Worm (Caenorhabditis elegans) whole organism, L4 larva: ENCODE measurements around the gene F13H10.5.

Experiments
- F26F4.8 ChIP-seq: fragments of 200-800 bp; sonication (Bioruptor generic); conservative IDR thresholded peaks from 2 replicates; pipeline ENCODE4 v1.3.6; 2022; ENCODE audit warnings: missing genetic modification characterization, missing compliant biosample characterization
- hlh-30 ChIP-seq: sonication (generic microtip); optimal IDR thresholded peaks from 2 replicates; lab custom pipeline; 2017; ENCODE audit warnings: antibody characterized with exemption, mild to moderate bottlenecking, missing genetic modification characterization, missing compliant biosample characterization; ENCODE audit not compliant: insufficient read depth
- nhr-25 ChIP-seq: sonication (generic microtip); optimal IDR thresholded peaks from 2 replicates; lab custom pipeline; 2017; ENCODE audit warnings: missing genetic modification characterization, mild to moderate bottlenecking, missing compliant biosample characterization, antibody characterized with exemption, moderate library complexity, borderline replicate concordance; ENCODE audit not compliant: insufficient read depth
- ztf-7 ChIP-seq: fragments of 150-350 bp; optimal IDR thresholded peaks from 2 replicates; lab custom pipeline; 2014; ENCODE audit warnings: missing biosample characterization, missing genetic modification characterization

DNA sequence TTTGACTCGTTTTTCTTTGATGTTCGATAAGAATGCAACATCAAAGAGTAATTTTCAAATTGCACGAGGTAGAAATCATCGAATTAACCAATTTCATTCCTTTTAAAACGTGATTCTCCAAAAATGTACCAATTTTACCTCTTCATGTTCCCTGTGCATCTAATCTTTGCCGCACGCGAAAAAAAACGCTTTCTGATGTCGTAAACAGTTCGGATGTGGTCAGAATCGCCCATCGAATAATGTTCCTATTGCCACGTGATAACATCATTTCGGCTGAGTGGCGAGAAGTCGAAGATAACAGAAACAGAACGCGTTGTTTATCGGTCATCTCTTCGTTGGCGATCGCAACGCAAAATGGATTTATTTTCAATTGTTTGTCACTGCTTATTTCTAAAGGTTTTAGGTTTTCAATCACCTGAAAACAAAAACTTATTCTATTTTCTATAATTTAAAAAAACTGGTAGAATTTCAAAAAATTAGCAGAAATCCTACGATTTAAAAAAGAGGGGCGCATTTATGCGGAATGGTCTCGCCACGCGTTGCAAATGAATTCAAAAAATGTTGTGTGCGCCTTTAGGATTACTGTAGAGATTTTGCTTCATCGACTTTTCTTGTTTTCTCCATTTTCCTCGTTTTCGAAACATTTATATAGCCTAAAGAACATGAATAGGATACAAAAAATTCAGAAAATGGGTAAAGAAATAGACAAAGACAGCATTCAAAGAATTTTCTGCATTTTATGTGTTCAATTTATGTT is 30.9 kb downstream of the F13H10.5 start, which contains the start of gene mogs-1:
- TF ChIP-seq nhr-25 (peak; percentile 44), F26F4.8 (no peak), hlh-30 (tag; lab: Kevin White, UChicago) (peak; percentile 80), ztf-7 (tag; lab: Kevin White, UChicago) (no peak)
